Fruit fly (Drosophila melanogaster) whole organism, embryonic: ENCODE results near the gene Osi9.

ENCODE experiments used
- Blimp-1 ChIP-seq: fragments of 200-800 bp; sonication (Bioruptor generic); optimal IDR thresholded peaks from 3 replicates; lab custom pipeline; 2018; ENCODE audit warnings: missing biosample characterization, missing genetic modification characterization, mild to moderate bottlenecking, moderate library complexity, missing genetic modification reagents
- CG12391 ChIP-seq: fragments of 200-800 bp; sonication (Bioruptor generic); optimal IDR thresholded peaks from 3 replicates; lab custom pipeline; 2018; ENCODE audit warnings: missing biosample characterization, mild to moderate bottlenecking, missing genetic modification characterization, moderate library complexity
- CG13287 ChIP-seq: fragments of 200-800 bp; sonication (Bioruptor generic); IDR thresholded peaks from 2 replicates; pipeline ENCODE4 v1.3.6; 2022; ENCODE audit warnings: missing biosample characterization, missing genetic modification characterization; ENCODE audit not compliant: partially characterized antibody
- CG14710 ChIP-seq: fragments of 200-800 bp; sonication (Bioruptor generic); optimal IDR thresholded peaks from 3 replicates; lab custom pipeline; 2019; ENCODE audit warnings: missing biosample characterization, mild to moderate bottlenecking, missing genetic modification characterization, moderate library complexity
- CG15514 ChIP-seq: fragments of 200-800 bp; sonication (Bioruptor generic); optimal IDR thresholded peaks from 3 replicates; lab custom pipeline; 2017; ENCODE audit warnings: missing biosample characterization, missing genetic modification characterization, mild to moderate bottlenecking, moderate library complexity, missing genetic modification reagents
- CG1647 ChIP-seq: fragments of 200-800 bp; sonication (Bioruptor generic); optimal IDR thresholded peaks from 3 replicates; lab custom pipeline; 2016; ENCODE audit warnings: missing biosample characterization, missing genetic modification characterization
- CG17186 ChIP-seq: fragments of 200-800 bp; sonication (Bioruptor generic); optimal IDR thresholded peaks from 3 replicates; lab custom pipeline; 2017; ENCODE audit warnings: missing biosample characterization, missing genetic modification reagents, missing genetic modification characterization
- CG2889 ChIP-seq: fragments of 200-800 bp; sonication (Bioruptor generic); IDR thresholded peaks from 3 replicates; pipeline ENCODE4 v1.3.6; 2022; ENCODE audit warnings: missing biosample characterization, missing genetic modification characterization
- CG30403 ChIP-seq: fragments of 200-800 bp; sonication (Bioruptor generic); optimal IDR thresholded peaks from 3 replicates; lab custom pipeline; 2016; ENCODE audit warnings: missing biosample characterization, missing genetic modification characterization
- CG3163 ChIP-seq: fragments of 200-800 bp; sonication (Bioruptor generic); optimal IDR thresholded peaks from 3 replicates; lab custom pipeline; 2016; ENCODE audit warnings: missing biosample characterization, missing genetic modification characterization
- CG32772 ChIP-seq: fragments of 200-800 bp; sonication (Bioruptor generic); IDR thresholded peaks from 2 replicates; pipeline ENCODE4 v1.3.6; 2022; ENCODE audit warnings: missing biosample characterization, missing genetic modification characterization
- CG34422 ChIP-seq: fragments of 200-800 bp; sonication (Bioruptor generic); IDR thresholded peaks from 3 replicates; pipeline ENCODE4 v1.3.6; 2022; ENCODE audit warnings: missing biosample characterization, missing genetic modification characterization
- CG4820 ChIP-seq: fragments of 200-800 bp; sonication (Bioruptor generic); optimal IDR thresholded peaks from 3 replicates; lab custom pipeline; 2016; ENCODE audit warnings: missing biosample characterization, missing genetic modification characterization
- CG5180 ChIP-seq: fragments of 200-800 bp; sonication (Bioruptor generic); optimal IDR thresholded peaks from 3 replicates; lab custom pipeline; 2017; ENCODE audit warnings: missing biosample characterization, missing genetic modification characterization, mild to moderate bottlenecking, moderate library complexity, missing genetic modification reagents
- CG6272 ChIP-seq: fragments of 200-800 bp; sonication (Bioruptor generic); IDR thresholded peaks from 2 replicates; pipeline ENCODE4 v1.3.6; 2022; ENCODE audit warnings: missing biosample characterization, missing genetic modification characterization
- CG7786 ChIP-seq: fragments of 200-800 bp; sonication (Bioruptor generic); optimal IDR thresholded peaks from 2 replicates; lab custom pipeline; 2016; ENCODE audit warnings: missing biosample characterization, missing genetic modification characterization
- CG8924 ChIP-seq: fragments of 200-800 bp; optimal IDR thresholded peaks from 3 replicates; lab custom pipeline; 2019; ENCODE audit warnings: missing biosample characterization, mild to moderate bottlenecking, missing genetic modification characterization, moderate library complexity
- CG9876 ChIP-seq: fragments of 200-800 bp; sonication (Bioruptor generic); optimal IDR thresholded peaks from 2 replicates; lab custom pipeline; 2016; ENCODE audit warnings: missing biosample characterization, missing genetic modification characterization
- Dip2 ChIP-seq: fragments of 200-800 bp; sonication (Bioruptor generic); IDR thresholded peaks from 2 replicates; pipeline ENCODE4 v1.3.6; 2022; ENCODE audit warnings: missing biosample characterization, missing genetic modification characterization
- E2f1 ChIP-seq: fragments of 200-800 bp; sonication (Bioruptor generic); IDR thresholded peaks from 2 replicates; pipeline ENCODE4 v1.3.6; 2022; ENCODE audit warnings: missing biosample characterization, missing genetic modification characterization
- Kr ChIP-seq: fragments of 200-800 bp; sonication (Bioruptor generic); optimal IDR thresholded peaks from 2 replicates; lab custom pipeline; 2017; ENCODE audit warnings: missing biosample characterization, mild to moderate bottlenecking, missing genetic modification characterization
- MESR4 ChIP-seq: fragments of 200-800 bp; sonication (Bioruptor generic); optimal IDR thresholded peaks from 2 replicates; lab custom pipeline; 2018; ENCODE audit warnings: missing biosample characterization, mild to moderate bottlenecking, missing genetic modification characterization, moderate library complexity
- Oaz ChIP-seq: fragments of 200-800 bp; sonication (Bioruptor generic); IDR thresholded peaks from 2 replicates; pipeline ENCODE4 v1.3.6; 2022; ENCODE audit warnings: missing biosample characterization, missing genetic modification characterization
- Optix ChIP-seq: fragments of 200-800 bp; sonication (Bioruptor generic); IDR thresholded peaks from 3 replicates; pipeline ENCODE4 v1.3.6; 2022; ENCODE audit warnings: missing biosample characterization, missing genetic modification characterization
- PHDP ChIP-seq: fragments of 200-800 bp; sonication (Bioruptor generic); optimal IDR thresholded peaks from 3 replicates; lab custom pipeline; 2018; ENCODE audit warnings: missing biosample characterization, mild to moderate bottlenecking, missing genetic modification characterization, moderate library complexity
- Ptx1 ChIP-seq: fragments of 200-800 bp; sonication (Bioruptor generic); IDR thresholded peaks from 2 replicates; pipeline ENCODE4 v1.3.6; 2022; ENCODE audit warnings: missing biosample characterization, missing genetic modification characterization
- Side ChIP-seq: fragments of 200-800 bp; sonication (Bioruptor generic); optimal IDR thresholded peaks from 2 replicates; lab custom pipeline; 2016; ENCODE audit warnings: missing biosample characterization, missing genetic modification characterization
- Six4 ChIP-seq: fragments of 200-800 bp; sonication (Bioruptor generic); optimal IDR thresholded peaks from 2 replicates; lab custom pipeline; 2016; ENCODE audit warnings: missing biosample characterization, missing genetic modification characterization
- Taf1 ChIP-seq: fragments of 200-800 bp; sonication (Bioruptor generic); IDR thresholded peaks from 2 replicates; pipeline ENCODE4 v1.3.6; 2022; ENCODE audit warnings: missing biosample characterization, missing genetic modification characterization
- Tbp ChIP-seq: fragments of >200 bp; optimal IDR thresholded peaks from 2 replicates; lab custom pipeline; 2018; ENCODE audit warnings: missing biosample characterization, missing genetic modification characterization
- amos ChIP-seq: fragments of 200-800 bp; sonication (Bioruptor generic); IDR thresholded peaks from 2 replicates; pipeline ENCODE4 v1.3.6; 2022; ENCODE audit warnings: missing biosample characterization, missing genetic modification characterization; ENCODE audit not compliant: partially characterized antibody
- chm ChIP-seq: fragments of 200-800 bp; sonication (Bioruptor generic); IDR thresholded peaks from 2 replicates; pipeline ENCODE4 v1.3.6; 2022; ENCODE audit warnings: missing biosample characterization, missing genetic modification characterization
- ci ChIP-seq: fragments of 200-800 bp; sonication (Bioruptor generic); IDR thresholded peaks from 3 replicates; pipeline ENCODE4 v1.3.6; 2022; ENCODE audit warnings: missing biosample characterization, missing genetic modification characterization
- croc ChIP-seq: fragments of 200-800 bp; sonication (Bioruptor generic); conservative IDR thresholded peaks from 3 replicates; pipeline ENCODE4 v1.3.6; 2022; ENCODE audit warnings: missing biosample characterization, missing genetic modification characterization
- crol ChIP-seq: fragments of 200-800 bp; sonication (Bioruptor generic); IDR thresholded peaks from 2 replicates; pipeline ENCODE4 v1.3.6; 2022; ENCODE audit warnings: missing biosample characterization, missing genetic modification characterization
- danr ChIP-seq: fragments of 200-800 bp; sonication (Bioruptor generic); IDR thresholded peaks from 2 replicates; pipeline ENCODE4 v1.3.6; 2022; ENCODE audit warnings: missing biosample characterization, missing genetic modification characterization
- exex ChIP-seq: fragments of 200-800 bp; sonication (Bioruptor generic); optimal IDR thresholded peaks from 4 replicates; lab custom pipeline; 2018; ENCODE audit warnings: missing biosample characterization, mild to moderate bottlenecking, missing genetic modification characterization, moderate library complexity
- gcm2 ChIP-seq: fragments of 200-800 bp; sonication (Bioruptor generic); optimal IDR thresholded peaks from 2 replicates; lab custom pipeline; 2016; ENCODE audit warnings: missing biosample characterization, missing genetic modification characterization
- grn ChIP-seq: fragments of 200-800 bp; sonication (Bioruptor generic); optimal IDR thresholded peaks from 3 replicates; lab custom pipeline; 2017; ENCODE audit warnings: missing biosample characterization, missing genetic modification characterization
- gsb-n ChIP-seq: fragments of 200-800 bp; sonication (Bioruptor generic); optimal IDR thresholded peaks from 3 replicates; lab custom pipeline; 2018; ENCODE audit warnings: missing biosample characterization, mild to moderate bottlenecking, missing genetic modification characterization
- hth ChIP-seq: fragments of >200 bp; optimal IDR thresholded peaks from 2 replicates; lab custom pipeline; 2017; ENCODE audit warnings: inconsistent platforms
- kah ChIP-seq: fragments of 200-800 bp; sonication (Bioruptor generic); optimal IDR thresholded peaks from 2 replicates; lab custom pipeline; 2018; ENCODE audit warnings: missing biosample characterization, mild to moderate bottlenecking, missing genetic modification characterization
- lab ChIP-seq: fragments of 200-800 bp; sonication (Bioruptor generic); optimal IDR thresholded peaks from 3 replicates; lab custom pipeline; 2017; ENCODE audit warnings: missing biosample characterization, missing genetic modification characterization, mild to moderate bottlenecking, moderate library complexity, missing genetic modification reagents
- nerfin-1 ChIP-seq: fragments of 200-800 bp; sonication (Bioruptor generic); optimal IDR thresholded peaks from 3 replicates; lab custom pipeline; 2019; ENCODE audit warnings: missing biosample characterization, mild to moderate bottlenecking, missing genetic modification characterization, moderate library complexity
- nerfin-2 ChIP-seq: fragments of 200-800 bp; sonication (Bioruptor generic); IDR thresholded peaks from 2 replicates; pipeline ENCODE4 v1.3.6; 2022; ENCODE audit warnings: missing biosample characterization, missing genetic modification characterization; ENCODE audit not compliant: partially characterized antibody
- oc ChIP-seq: fragments of 200-800 bp; sonication (Bioruptor generic); optimal IDR thresholded peaks from 2 replicates; lab custom pipeline; 2018; ENCODE audit warnings: missing biosample characterization, mild to moderate bottlenecking, missing genetic modification characterization, moderate library complexity
- pita ChIP-seq: fragments of 200-800 bp; sonication (Bioruptor generic); optimal IDR thresholded peaks from 2 replicates; lab custom pipeline; 2017; ENCODE audit warnings: missing biosample characterization, mild to moderate bottlenecking, missing genetic modification characterization
- sd ChIP-seq: fragments of 200-800 bp; sonication (Bioruptor generic); optimal IDR thresholded peaks from 3 replicates; lab custom pipeline; 2018; ENCODE audit warnings: missing biosample characterization, mild to moderate bottlenecking, missing genetic modification characterization, moderate library complexity
- sisA ChIP-seq: fragments of 200-800 bp; sonication (Bioruptor generic); IDR thresholded peaks from 2 replicates; pipeline ENCODE4 v1.3.6; 2022; ENCODE audit warnings: missing biosample characterization, missing genetic modification characterization
- stwl ChIP-seq: fragments of 200-800 bp; sonication (Bioruptor generic); optimal IDR thresholded peaks from 3 replicates; lab custom pipeline; 2018; ENCODE audit warnings: missing biosample characterization, mild to moderate bottlenecking, missing genetic modification characterization, moderate library complexity

Osi9 gene

dm6 chr3R:6248694-6249093 is 11.3 kb upstream of the Osi9 start, which contains the start of gene Osi7:
Gene Osi7 (plus strand): TSS chr3R:6248994.
- TF ChIP-seq CG8924 (no peak), croc (GFP tag; lab: Robert Waterston, UW) (no peak), Ptx1 (GFP tag; lab: Robert Waterston, UW) (no peak), CG34422 (GFP tag; lab: Robert Waterston, UW) (no peak), nerfin-2 (GFP tag; lab: Robert Waterston, UW) (no peak), CG1647 (GFP tag; lab: Kevin White, UChicago) (no peak), CG12391 (tag; lab: Kevin White, UChicago) (no peak), CG3163 (GFP tag; lab: Kevin White, UChicago) (no peak), CG14710 (no peak), crol (GFP tag; lab: Robert Waterston, UW) (peak; percentile 50; the same call in 1 of the 2 replicates), CG6272 (GFP tag; lab: Robert Waterston, UW) (no peak), gsb-n (tag; lab: Kevin White, UChicago) (no peak), Blimp-1 (GFP tag; lab: Kevin White, UChicago) (peak; percentile 41), Optix (no peak), sd (tag; lab: Kevin White, UChicago) (peak; percentile 25), oc (tag; lab: Kevin White, UChicago) (peak; percentile 47), Side (GFP tag; lab: Kevin White, UChicago) (no peak), danr (GFP tag; lab: Robert Waterston, UW) (no peak), Kr (GFP tag; lab: Kevin White, UChicago) (no peak), lab (GFP tag; lab: Kevin White, UChicago) (no peak), Taf1 (GFP tag; lab: Robert Waterston, UW) (no peak), CG32772 (GFP tag; lab: Robert Waterston, UW) (no peak), amos (GFP tag; lab: Robert Waterston, UW) (no peak)

- TF ChIP-seq pita (GFP tag; lab: Kevin White, UChicago) (no peak), CG9876 (GFP tag; lab: Kevin White, UChicago) (no peak), PHDP (tag; lab: Kevin White, UChicago) (no peak), ci (0 out of 3 replicates have a peak, but pooled peaks have one; percentile 31)
Observed at dm6 chr3R:6252809-6253208, 7.2 kb upstream of the Osi9 start.

dm6 chr3R:6254438-6254837 is 5.6 kb upstream of the Osi9 start:
- TF ChIP-seq CG7786 (no peak), CG13287 (GFP tag; lab: Robert Waterston, UW) (no peak), CG17186 (no peak), grn (GFP tag; lab: Kevin White, UChicago) (no peak), CG5180 (GFP tag; lab: Kevin White, UChicago) (no peak), Dip2 (GFP tag; lab: Robert Waterston, UW) (no peak), stwl (tag; lab: Kevin White, UChicago) (no peak), exex (no peak), chm (GFP tag; lab: Robert Waterston, UW) (no peak), CG15514 (GFP tag; lab: Kevin White, UChicago) (no peak), CG30403 (no peak), Tbp (GFP tag; lab: Kevin White, UChicago) (no peak), Six4 (GFP tag; lab: Kevin White, UChicago) (no peak), kah (GFP tag; lab: Kevin White, UChicago) (no peak), Oaz (no peak), hth (lab: Kevin White, UChicago) (no peak), CG2889 (no peak), gcm2 (no peak), sisA (GFP tag; lab: Robert Waterston, UW) (no peak), pita (GFP tag; lab: Kevin White, UChicago) (peak; percentile 22), CG4820 (GFP tag; lab: Kevin White, UChicago) (no peak), nerfin-1 (no peak), MESR4 (no peak), E2f1 (no peak)
